Fruit fly (Drosophila melanogaster): ENCODE data around the gene CG10845.

Gene CG10845

DNA sequence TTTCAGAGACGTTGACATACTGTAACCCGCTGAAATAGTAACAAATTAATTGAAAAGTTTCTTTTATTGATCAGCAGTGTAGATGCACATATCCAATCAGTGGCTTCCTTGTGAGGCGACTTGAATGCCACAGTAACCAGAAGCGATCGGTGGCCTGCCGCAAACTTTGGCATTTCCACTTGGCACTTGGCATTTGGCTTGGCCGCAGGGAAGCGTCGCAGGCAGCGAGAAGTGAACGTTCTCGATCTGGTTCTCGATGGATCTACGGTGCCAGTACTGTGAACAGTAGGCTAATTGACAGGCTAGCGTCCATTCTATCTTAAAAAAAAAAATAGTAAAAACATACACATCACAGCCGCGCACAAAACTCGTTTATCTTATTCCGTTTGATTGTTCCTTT is at the start of gene CG10845:
CG10845 (plus strand) TSS at position 301 of the 400 bp plus-strand sequence.
- TF ChIP-seq fd96Ca (GFP tag; IDR thresholded peaks at IDR 0.05), result no peak
- TF ChIP-seq Snoo (tag; optimal IDR thresholded peaks at IDR 0.05), result no peak
- no peak for TF ChIP-seq Pif1A (GFP tag; optimal IDR thresholded peaks at IDR 0.05)
- no peak for TF ChIP-seq CG17806 (tag; optimal IDR thresholded peaks at IDR 0.05)
- no peak for TF ChIP-seq CG13204 (GFP tag; optimal IDR thresholded peaks at IDR 0.05)
- no peak for TF ChIP-seq CG34367 (tag; optimal IDR thresholded peaks at IDR 0.05)
- TF ChIP-seq CG9948 (tag; optimal IDR thresholded peaks at IDR 0.05), result no peak
- TF ChIP-seq CG10348 (GFP tag; IDR thresholded peaks at IDR 0.05), result no peak
- no peak for TF ChIP-seq CG12605 (GFP tag; IDR thresholded peaks at IDR 0.05)
- TF ChIP-seq gl (tag; optimal IDR thresholded peaks at IDR 0.05), result no peak
- no peak for TF ChIP-seq rn (GFP tag; IDR thresholded peaks at IDR 0.05)
- TF ChIP-seq CG32121 (GFP tag; IDR thresholded peaks at IDR 0.05), result no peak
- no peak for TF ChIP-seq D1 (tag; optimal IDR thresholded peaks at IDR 0.05)
- no peak for TF ChIP-seq EcR (GFP tag; optimal IDR thresholded peaks at IDR 0.05)
- no peak for TF ChIP-seq CG8301 (tag; optimal IDR thresholded peaks at IDR 0.05)
- no peak for TF ChIP-seq CG8159 (tag; optimal IDR thresholded peaks at IDR 0.05)

- TF ChIP-seq CG14655 (GFP tag; optimal IDR thresholded peaks at IDR 0.05) (no peak), Pif1A (GFP tag; optimal IDR thresholded peaks at IDR 0.05) (no peak), CG9948 (tag; optimal IDR thresholded peaks at IDR 0.05) (no peak), gl (tag; optimal IDR thresholded peaks at IDR 0.05) (no peak), CG8301 (tag; optimal IDR thresholded peaks at IDR 0.05) (no peak)
Observed at dm6 chr3R:24851429-24851828, 49.5 kb upstream of the CG10845 start, which contains the start of gene Nct. Gene Nct, plus strand, starts transcription at chr3R:24851601.

DNA sequence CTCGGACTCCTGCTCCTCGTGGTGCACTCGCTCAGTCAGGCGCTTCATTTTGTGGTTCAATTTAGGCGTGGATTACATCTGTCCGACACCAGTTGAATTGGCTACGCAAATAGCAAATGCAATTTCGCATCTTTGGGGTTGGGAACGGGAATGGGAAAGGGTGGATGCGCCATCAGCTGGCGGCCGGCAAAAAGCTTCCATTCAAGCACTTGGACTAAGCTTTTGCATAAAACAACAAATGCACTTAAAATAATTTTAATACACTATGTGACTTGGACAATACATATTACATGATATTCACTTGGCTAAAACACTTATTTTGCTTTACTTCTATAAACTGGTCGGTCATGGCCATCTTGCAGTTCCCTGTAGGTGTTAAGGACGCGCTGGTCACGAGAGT is 44.8 kb upstream of the CG10845 start, which contains the start of gene HDAC11:
HDAC11 (minus strand) TSS at position 101 of the 400 bp plus-strand sequence.
- no peak for TF ChIP-seq Snoo (tag; optimal IDR thresholded peaks at IDR 0.05)
- TF ChIP-seq CG32121 (GFP tag; IDR thresholded peaks at IDR 0.05), result 0 out of 2 replicates have a peak, but pooled peaks have one; percentile 27
- no peak for TF ChIP-seq CG14655 (GFP tag; optimal IDR thresholded peaks at IDR 0.05)

DNA sequence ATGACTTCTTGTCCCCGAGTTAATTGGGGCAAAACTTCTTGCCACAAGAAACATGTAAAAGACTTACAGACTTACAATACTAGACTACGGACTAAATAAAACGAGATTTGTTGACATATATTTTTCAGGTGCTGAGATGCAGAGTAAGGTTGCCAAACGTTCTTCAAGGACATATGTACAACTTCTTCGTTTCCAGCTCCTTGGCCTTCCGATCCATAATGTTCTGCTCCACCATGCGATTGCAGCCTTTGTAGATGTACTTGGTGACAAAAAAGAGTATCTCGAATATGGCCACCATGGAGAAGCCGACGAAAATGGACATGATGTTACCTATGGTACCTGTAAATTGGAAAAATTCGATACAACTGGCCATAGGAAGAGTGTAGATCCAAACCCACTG is 43.5 kb upstream of the CG10845 start, which contains the start of gene CAH4:
CAH4 (minus strand) TSS at position 101 of the 400 bp plus-strand sequence.
- TF ChIP-seq CG10348 (GFP tag; IDR thresholded peaks at IDR 0.05) (no peak), Ets98B (GFP tag; IDR thresholded peaks at IDR 0.05) (no peak), CG4496 (GFP tag; IDR thresholded peaks at IDR 0.05) (no peak), CG8159 (tag; optimal IDR thresholded peaks at IDR 0.05) (no peak), CG34367 (tag; optimal IDR thresholded peaks at IDR 0.05) (no peak), rn (GFP tag; IDR thresholded peaks at IDR 0.05) (no peak), CG13204 (GFP tag; optimal IDR thresholded peaks at IDR 0.05) (no peak), CG9948 (tag; optimal IDR thresholded peaks at IDR 0.05) (no peak), CG8301 (tag; optimal IDR thresholded peaks at IDR 0.05) (no peak), CG17806 (tag; optimal IDR thresholded peaks at IDR 0.05) (no peak), gl (tag; optimal IDR thresholded peaks at IDR 0.05) (no peak), CG15710 (tag; optimal IDR thresholded peaks at IDR 0.05) (no peak), CG12605 (GFP tag; IDR thresholded peaks at IDR 0.05) (no peak), fd96Ca (GFP tag; IDR thresholded peaks at IDR 0.05) (no peak), Pif1B (GFP tag; optimal IDR thresholded peaks at IDR 0.05) (no peak)

dm6 chr3R:24859701-24860100 is 41.2 kb upstream of the CG10845 start, which contains the start of gene ppk22:
Gene ppk22, minus strand, starts transcription at chr3R:24859801.
- TF ChIP-seq CG4496 (GFP tag; IDR thresholded peaks at IDR 0.05) (no peak), fd96Ca (GFP tag; IDR thresholded peaks at IDR 0.05) (no peak), CG13204 (GFP tag; optimal IDR thresholded peaks at IDR 0.05) (no peak), CG15710 (tag; optimal IDR thresholded peaks at IDR 0.05) (no peak), CG8301 (tag; optimal IDR thresholded peaks at IDR 0.05) (no peak), CG9948 (tag; optimal IDR thresholded peaks at IDR 0.05) (no peak), CG32121 (GFP tag; IDR thresholded peaks at IDR 0.05) (no peak), gl (tag; optimal IDR thresholded peaks at IDR 0.05) (no peak), CG10348 (GFP tag; IDR thresholded peaks at IDR 0.05) (no peak), EcR (GFP tag; optimal IDR thresholded peaks at IDR 0.05) (no peak), D1 (tag; optimal IDR thresholded peaks at IDR 0.05) (no peak)

- TF ChIP-seq EcR (GFP tag; optimal IDR thresholded peaks at IDR 0.05) (peak; percentile 87), CG4496 (GFP tag; IDR thresholded peaks at IDR 0.05) (no peak), CG8301 (tag; optimal IDR thresholded peaks at IDR 0.05) (no peak), CG13204 (GFP tag; optimal IDR thresholded peaks at IDR 0.05) (no peak), rn (GFP tag; IDR thresholded peaks at IDR 0.05) (no peak), Pif1B (GFP tag; optimal IDR thresholded peaks at IDR 0.05) (no peak), CG10348 (GFP tag; IDR thresholded peaks at IDR 0.05) (no peak), CG15710 (tag; optimal IDR thresholded peaks at IDR 0.05) (no peak), CG34367 (tag; optimal IDR thresholded peaks at IDR 0.05) (peak; percentile 27), CG32121 (GFP tag; IDR thresholded peaks at IDR 0.05) (no peak), CG8159 (tag; optimal IDR thresholded peaks at IDR 0.05) (no peak), fd96Ca (GFP tag; IDR thresholded peaks at IDR 0.05) (no peak)
Observed at dm6 chr3R:24860316-24860826, 40.5 kb upstream of the CG10845 start, which contains the start of gene CG13639. Gene CG13639, minus strand, starts transcription at chr3R:24860366.

dm6 chr3R:24862065-24862464 is 38.9 kb upstream of the CG10845 start, which contains the start of gene CG13640:
Gene CG13640, minus strand, starts transcription at chr3R:24862165.
- TF ChIP-seq CG34367 (tag; optimal IDR thresholded peaks at IDR 0.05) (no peak), gl (tag; optimal IDR thresholded peaks at IDR 0.05) (no peak), CG4496 (GFP tag; IDR thresholded peaks at IDR 0.05) (no peak), CG8301 (tag; optimal IDR thresholded peaks at IDR 0.05) (no peak), D1 (tag; optimal IDR thresholded peaks at IDR 0.05) (no peak)
